Worm (Caenorhabditis elegans) whole organism, L4/young adult: Measurements from ENCODE around the gene F20B6.10.

Experiments
- dao-5 ChIP-seq: sonication (generic microtip); optimal IDR thresholded peaks from 2 replicates; lab custom pipeline; 2016; ENCODE audit warnings: missing genotype, missing genetic modification characterization, moderate library complexity, missing compliant biosample characterization
- him-1 ChIP-seq: sonication (generic microtip); optimal IDR thresholded peaks from 2 replicates; lab custom pipeline; 2016; ENCODE audit warnings: missing genotype, missing genetic modification reagents, missing genetic modification characterization, missing compliant biosample characterization

- TF ChIP-seq dao-5 (tag; lab: Kevin White, UChicago), result no peak
- no peak for TF ChIP-seq him-1 (tag; lab: Kevin White, UChicago)
These were observed 23.9 kb downstream of the F20B6.10 start for ce11 chrX:4193080-4193479.
